Fruit fly (Drosophila melanogaster) whole organism, prepupa: ENCODE results near the gene CG4186.

Experiments used
- Blimp-1 ChIP-seq: fragments of 200-800 bp; sonication (Bioruptor generic); optimal IDR thresholded peaks from 3 replicates; lab custom pipeline; 2017; ENCODE audit warnings: missing biosample characterization, missing genetic modification characterization, mild to moderate bottlenecking, moderate library complexity, missing genetic modification reagents
- CG10631 ChIP-seq: fragments of 200-800 bp; sonication (Bioruptor generic); optimal IDR thresholded peaks from 2 replicates; lab custom pipeline; 2016; ENCODE audit warnings: missing biosample characterization, missing genetic modification characterization
- CG10669 ChIP-seq: fragments of 200-800 bp; sonication (Bioruptor generic); optimal IDR thresholded peaks from 3 replicates; lab custom pipeline; 2018; ENCODE audit warnings: missing biosample characterization, mild to moderate bottlenecking, missing genetic modification characterization, moderate library complexity
- CG11294 ChIP-seq: fragments of 200-800 bp; sonication (Bioruptor generic); IDR thresholded peaks from 2 replicates; pipeline ENCODE4 v1.3.6; 2022; ENCODE audit warnings: missing biosample characterization, missing genetic modification characterization
- CG11762 ChIP-seq: fragments of 200-800 bp; sonication (Bioruptor generic); optimal IDR thresholded peaks from 3 replicates; lab custom pipeline; 2016; ENCODE audit warnings: missing biosample characterization, missing genetic modification characterization; ENCODE audit not compliant: insufficient read depth
- CG31627 ChIP-seq: fragments of 200-800 bp; sonication (Bioruptor generic); optimal IDR thresholded peaks from 3 replicates; lab custom pipeline; 2016; ENCODE audit warnings: missing biosample characterization, missing genetic modification characterization
- CG32006 ChIP-seq: fragments of 200-800 bp; sonication (Bioruptor generic); optimal IDR thresholded peaks from 3 replicates; lab custom pipeline; 2017; ENCODE audit warnings: missing biosample characterization, mild to moderate bottlenecking, missing genetic modification characterization
- CG34406 ChIP-seq: fragments of 200-800 bp; sonication (Bioruptor generic); optimal IDR thresholded peaks from 3 replicates; lab custom pipeline; 2016; ENCODE audit warnings: missing biosample characterization, missing genetic modification characterization
- CG3919 ChIP-seq: fragments of 200-800 bp; sonication (Bioruptor generic); optimal IDR thresholded peaks from 3 replicates; lab custom pipeline; 2016; ENCODE audit warnings: missing biosample characterization, missing genetic modification characterization
- CG4318 ChIP-seq: fragments of 200-800 bp; sonication (Bioruptor generic); optimal IDR thresholded peaks from 3 replicates; lab custom pipeline; 2017; ENCODE audit warnings: missing biosample characterization, mild to moderate bottlenecking, missing genetic modification characterization
- CG6276 ChIP-seq: fragments of 200-800 bp; sonication (Bioruptor generic); optimal IDR thresholded peaks from 2 replicates; lab custom pipeline; 2017; ENCODE audit warnings: missing biosample characterization, mild to moderate bottlenecking, missing genetic modification characterization
- CG6792 ChIP-seq: fragments of 200-800 bp; sonication (Bioruptor generic); optimal IDR thresholded peaks from 3 replicates; lab custom pipeline; 2016; ENCODE audit warnings: missing biosample characterization, missing genetic modification characterization
- CG7368 ChIP-seq: fragments of 200-800 bp; sonication (Bioruptor generic); optimal IDR thresholded peaks from 3 replicates; lab custom pipeline; 2016; ENCODE audit warnings: missing biosample characterization, missing genetic modification characterization
- CG8119 ChIP-seq: fragments of 200-800 bp; sonication (Bioruptor generic); IDR thresholded peaks from 3 replicates; pipeline ENCODE4 v1.3.6; 2022; ENCODE audit warnings: missing biosample characterization, missing genetic modification characterization
- CG8319 ChIP-seq: fragments of 200-800 bp; sonication (Bioruptor generic); optimal IDR thresholded peaks from 3 replicates; lab custom pipeline; 2016; ENCODE audit warnings: missing biosample characterization, missing genetic modification characterization
- CG8632 ChIP-seq: fragments of 200-800 bp; sonication (Bioruptor generic); optimal IDR thresholded peaks from 3 replicates; lab custom pipeline; 2016; ENCODE audit warnings: missing biosample characterization, missing genetic modification characterization
- Eip75B ChIP-seq: fragments of 200-800 bp; sonication (Bioruptor generic); optimal IDR thresholded peaks from 3 replicates; lab custom pipeline; 2016; ENCODE audit warnings: missing biosample characterization, missing genetic modification characterization
- Eip78C ChIP-seq: fragments of 200-800 bp; sonication (Bioruptor generic); peaks from one replicate; lab custom pipeline; 2016; ENCODE audit warnings: missing biosample characterization, missing genetic modification characterization
- Eip93F ChIP-seq: fragments of 200-800 bp; sonication (Bioruptor generic); optimal IDR thresholded peaks from 2 replicates; lab custom pipeline; 2016; ENCODE audit warnings: missing biosample characterization, mild to moderate bottlenecking, missing genetic modification characterization
- Ets21C ChIP-seq: fragments of 200-800 bp; sonication (Bioruptor generic); optimal IDR thresholded peaks from 3 replicates; lab custom pipeline; 2016; ENCODE audit warnings: missing biosample characterization, missing genetic modification characterization
- Hr39 ChIP-seq: fragments of 200-800 bp; sonication (Bioruptor generic); optimal IDR thresholded peaks from 2 replicates; lab custom pipeline; 2016; ENCODE audit warnings: missing biosample characterization, missing genetic modification characterization
- Hr4 ChIP-seq: fragments of 200-800 bp; sonication (Bioruptor generic); optimal IDR thresholded peaks from 3 replicates; lab custom pipeline; 2016; ENCODE audit warnings: missing biosample characterization, missing genetic modification characterization
- Lpt ChIP-seq: fragments of 200-800 bp; sonication (Bioruptor generic); optimal IDR thresholded peaks from 3 replicates; lab custom pipeline; 2016; ENCODE audit warnings: missing biosample characterization, missing genetic modification characterization
- Met ChIP-seq: fragments of 200-800 bp; sonication (Bioruptor generic); optimal IDR thresholded peaks from 3 replicates; lab custom pipeline; 2016; ENCODE audit warnings: missing biosample characterization, missing genetic modification characterization
- OdsH ChIP-seq: fragments of 200-800 bp; sonication (Bioruptor generic); optimal IDR thresholded peaks from 3 replicates; lab custom pipeline; 2016; ENCODE audit warnings: missing biosample characterization, missing genetic modification characterization
- Smox ChIP-seq: fragments of 200-800 bp; sonication (Bioruptor generic); optimal IDR thresholded peaks from 3 replicates; lab custom pipeline; 2016; ENCODE audit warnings: missing biosample characterization, missing genetic modification characterization
- Sox102F ChIP-seq: fragments of 200-800 bp; sonication (Bioruptor generic); optimal IDR thresholded peaks from 2 replicates; lab custom pipeline; 2016; ENCODE audit warnings: missing biosample characterization, mild to moderate bottlenecking, missing genetic modification characterization
- Sox14 ChIP-seq: fragments of 200-800 bp; sonication (Bioruptor generic); optimal IDR thresholded peaks from 3 replicates; lab custom pipeline; 2016; ENCODE audit warnings: missing biosample characterization, missing genetic modification characterization
- acj6 ChIP-seq: fragments of 200-800 bp; sonication (Bioruptor generic); optimal IDR thresholded peaks from 3 replicates; lab custom pipeline; 2016; ENCODE audit warnings: missing biosample characterization, missing genetic modification characterization
- cyc ChIP-seq: fragments of 200-800 bp; sonication (Bioruptor generic); optimal IDR thresholded peaks from 3 replicates; lab custom pipeline; 2016; ENCODE audit warnings: missing biosample characterization, missing genetic modification characterization
- dac ChIP-seq: fragments of 200-800 bp; sonication (Bioruptor generic); optimal IDR thresholded peaks from 2 replicates; lab custom pipeline; 2017; ENCODE audit warnings: missing biosample characterization, mild to moderate bottlenecking, missing genetic modification characterization
- dsx ChIP-seq: fragments of 200-800 bp; optimal IDR thresholded peaks from 3 replicates; lab custom pipeline; 2019; ENCODE audit warnings: missing biosample characterization, mild to moderate bottlenecking, missing genetic modification characterization, moderate library complexity; ENCODE audit not compliant: poor library complexity, severe bottlenecking
- esn ChIP-seq: fragments of 200-800 bp; sonication (Bioruptor generic); optimal IDR thresholded peaks from 2 replicates; lab custom pipeline; 2016; ENCODE audit warnings: missing biosample characterization, mild to moderate bottlenecking, missing genetic modification characterization, moderate library complexity
- fd59A ChIP-seq: fragments of 200-800 bp; sonication (Bioruptor generic); optimal IDR thresholded peaks from 2 replicates; lab custom pipeline; 2017; ENCODE audit warnings: missing biosample characterization, mild to moderate bottlenecking, missing genetic modification characterization, missing genetic modification reagents
- fd85E ChIP-seq: fragments of 200-800 bp; sonication (Bioruptor generic); optimal IDR thresholded peaks from 3 replicates; lab custom pipeline; 2016; ENCODE audit warnings: missing biosample characterization, missing genetic modification characterization
- lz ChIP-seq: fragments of 200-800 bp; sonication (Bioruptor generic); optimal IDR thresholded peaks from 3 replicates; lab custom pipeline; 2016; ENCODE audit warnings: missing biosample characterization, missing genetic modification characterization
- net ChIP-seq: fragments of 200-800 bp; sonication (Bioruptor generic); optimal IDR thresholded peaks from 3 replicates; lab custom pipeline; 2016; ENCODE audit warnings: missing biosample characterization, missing genetic modification characterization
- pdm3 ChIP-seq: fragments of 200-800 bp; sonication (Bioruptor generic); optimal IDR thresholded peaks from 3 replicates; lab custom pipeline; 2016; ENCODE audit warnings: missing biosample characterization, missing genetic modification characterization
- salr ChIP-seq, 2 experiments: fragments of 200-800 bp; sonication (Bioruptor generic); optimal IDR thresholded peaks; 3 replicates each; lab custom pipeline; 2016 to 2018; ENCODE audit warnings: missing biosample characterization in 2 of 2, missing genetic modification characterization in 2 of 2, mild to moderate bottlenecking in 1 of 2
- svp ChIP-seq: fragments of 200-800 bp; sonication (Bioruptor generic); peaks from one replicate; lab custom pipeline; 2016; ENCODE audit warnings: missing biosample characterization, missing genetic modification characterization
- topi ChIP-seq: fragments of 200-800 bp; sonication (Bioruptor generic); optimal IDR thresholded peaks from 3 replicates; lab custom pipeline; 2016; ENCODE audit warnings: missing biosample characterization, missing genetic modification characterization

Gene CG4186

dm6 chr3L:20739414-20739813 is 30.0 kb upstream of the CG4186 start, which contains the start of gene Gr77a (continued):
- peak; percentile 15 for TF ChIP-seq dsx (GFP tag; lab: Kevin White, UChicago)
- no peak for TF ChIP-seq salr (GFP tag; optimal IDR thresholded peaks at IDR 0.05; lab: Kevin White, UChicago)
- TF ChIP-seq CG8319 (GFP tag; lab: Kevin White, UChicago), result no peak
- peak; percentile 28 for TF ChIP-seq CG8632
- TF ChIP-seq Eip93F (GFP tag; lab: Kevin White, UChicago), result no peak
- no peak for TF ChIP-seq CG4318 (GFP tag; lab: Kevin White, UChicago)

dm6 chr3L:20747299-20747925 is 22.0 kb upstream of the CG4186 start:
- TF ChIP-seq Lpt (GFP tag; lab: Kevin White, UChicago), result no peak
- peak; percentile 36 for TF ChIP-seq Hr39 (GFP tag; lab: Kevin White, UChicago)
- peak; percentile 24 for TF ChIP-seq CG11762 (GFP tag; lab: Kevin White, UChicago)
- TF ChIP-seq Hr4, result peak; percentile 38
- peak; percentile 41 for TF ChIP-seq CG6792 (GFP tag; lab: Kevin White, UChicago)
- TF ChIP-seq fd85E, result no peak
- TF ChIP-seq Smox, result peak; percentile 33
- TF ChIP-seq pdm3 (GFP tag; lab: Kevin White, UChicago), result peak; percentile 38
- peak; percentile 3 for TF ChIP-seq CG10669 (GFP tag; lab: Kevin White, UChicago)
- TF ChIP-seq CG4318 (GFP tag; lab: Kevin White, UChicago), result no peak
- peak; percentile 15 for TF ChIP-seq Eip75B (GFP tag; lab: Kevin White, UChicago)
- no peak for TF ChIP-seq fd59A (GFP tag; lab: Kevin White, UChicago)
- peak; percentile 28 for TF ChIP-seq CG3919
- TF ChIP-seq CG7368 (GFP tag; lab: Kevin White, UChicago), result no peak
- TF ChIP-seq CG32006, result peak; percentile 21
- TF ChIP-seq dac (GFP tag; lab: Kevin White, UChicago), result no peak
- TF ChIP-seq lz (GFP tag; lab: Kevin White, UChicago), result peak; percentile 57
- peak; percentile 44; the same call in 1 of the 3 replicates for TF ChIP-seq CG8119
- peak; percentile 10 for TF ChIP-seq net (GFP tag; lab: Kevin White, UChicago)
- TF ChIP-seq CG10631 (GFP tag; lab: Kevin White, UChicago), result peak; percentile 13
- peak; percentile 90 for TF ChIP-seq Eip78C (GFP tag; lab: Kevin White, UChicago)
- TF ChIP-seq Met, result peak; percentile 51
- peak; percentile 10 for TF ChIP-seq Ets21C (GFP tag; lab: Kevin White, UChicago)
- peak; percentile 52 for TF ChIP-seq topi (GFP tag; lab: Kevin White, UChicago)
- TF ChIP-seq Sox102F (GFP tag; lab: Kevin White, UChicago), result peak; percentile 59
- peak; percentile 2 for TF ChIP-seq Sox14 (GFP tag; lab: Kevin White, UChicago)
- TF ChIP-seq acj6 (GFP tag; lab: Kevin White, UChicago), result peak; percentile 26
- peak; percentile 22 for TF ChIP-seq CG34406 (GFP tag; lab: Kevin White, UChicago)
- TF ChIP-seq cyc, result peak; percentile 28
- TF ChIP-seq esn (GFP tag; lab: Kevin White, UChicago), result peak; percentile 60
- no peak for TF ChIP-seq salr (GFP tag; optimal IDR thresholded peaks at IDR 0.05; lab: Kevin White, UChicago)
- peak; percentile 13 for TF ChIP-seq CG6276
- TF ChIP-seq CG31627 (GFP tag; lab: Kevin White, UChicago), result peak; percentile 47
- peak; percentile 26 for TF ChIP-seq CG8632
- peak; percentile 3 for TF ChIP-seq OdsH (GFP tag; lab: Kevin White, UChicago)
- TF ChIP-seq Blimp-1 (GFP tag; lab: Kevin White, UChicago), result peak; percentile 16
- TF ChIP-seq CG11294, result no peak
- no peak for TF ChIP-seq dsx (GFP tag; lab: Kevin White, UChicago)
- peak; percentile 48 for TF ChIP-seq svp (GFP tag; lab: Kevin White, UChicago)
